Fruit fly (Drosophila melanogaster) whole organism, embryonic: Measurements from ENCODE around the gene Rad17.

Source experiments
- Bteb2 ChIP-seq: fragments of 200-800 bp; sonication (Bioruptor generic); optimal IDR thresholded peaks from 2 replicates; lab custom pipeline; 2016; ENCODE audit warnings: missing biosample characterization, missing genetic modification characterization
- CG10147 ChIP-seq: fragments of 200-800 bp; sonication (Bioruptor generic); optimal IDR thresholded peaks from 2 replicates; lab custom pipeline; 2019; ENCODE audit warnings: missing biosample characterization, mild to moderate bottlenecking, missing genetic modification characterization, moderate library complexity
- CG10959 ChIP-seq: fragments of 200-800 bp; sonication (Bioruptor generic); IDR thresholded peaks from 2 replicates; pipeline ENCODE4 v1.3.6; 2022; ENCODE audit warnings: missing biosample characterization, missing genetic modification characterization
- CG11093 ChIP-seq: fragments of 200-800 bp; sonication (Bioruptor generic); IDR thresholded peaks from 3 replicates; pipeline ENCODE4 v1.3.6; 2022; ENCODE audit warnings: missing biosample characterization, missing genetic modification characterization
- CG11247 ChIP-seq: fragments of 200-800 bp; sonication (Bioruptor generic); IDR thresholded peaks from 2 replicates; pipeline ENCODE4 v1.3.6; 2022; ENCODE audit warnings: missing biosample characterization, missing genetic modification characterization
- CG11398 ChIP-seq: fragments of 200-800 bp; sonication (Bioruptor generic); optimal IDR thresholded peaks from 2 replicates; lab custom pipeline; 2016; ENCODE audit warnings: missing biosample characterization, missing genetic modification characterization
- CG11695 ChIP-seq: fragments of 200-800 bp; sonication (Bioruptor generic); IDR thresholded peaks from 3 replicates; pipeline ENCODE4 v1.3.6; 2022; ENCODE audit warnings: missing biosample characterization, missing genetic modification characterization
- CG14860 ChIP-seq: fragments of 200-800 bp; sonication (Bioruptor generic); IDR thresholded peaks from 3 replicates; pipeline ENCODE4 v1.3.6; 2022; ENCODE audit warnings: missing biosample characterization, missing genetic modification characterization; ENCODE audit not compliant: partially characterized antibody
- CG15269 ChIP-seq: fragments of 200-800 bp; sonication (Bioruptor generic); optimal IDR thresholded peaks from 2 replicates; lab custom pipeline; 2018; ENCODE audit warnings: missing biosample characterization, mild to moderate bottlenecking, missing genetic modification characterization, moderate library complexity
- CG15479 ChIP-seq: fragments of 200-800 bp; sonication (Bioruptor generic); optimal IDR thresholded peaks from 3 replicates; lab custom pipeline; 2019; ENCODE audit warnings: missing biosample characterization, mild to moderate bottlenecking, missing genetic modification characterization, moderate library complexity
- CG1647 ChIP-seq: fragments of 200-800 bp; sonication (Bioruptor generic); optimal IDR thresholded peaks from 3 replicates; lab custom pipeline; 2016; ENCODE audit warnings: missing biosample characterization, missing genetic modification characterization
- CG2875 ChIP-seq: fragments of 200-800 bp; sonication (Bioruptor generic); optimal IDR thresholded peaks from 2 replicates; lab custom pipeline; 2017; ENCODE audit warnings: missing biosample characterization, mild to moderate bottlenecking, missing genetic modification characterization, missing genetic modification reagents
- CG32532 ChIP-seq: fragments of 200-800 bp; sonication (Bioruptor generic); IDR thresholded peaks from 2 replicates; pipeline ENCODE4 v1.3.6; 2022; ENCODE audit warnings: missing biosample characterization, missing genetic modification characterization
- CG3995 ChIP-seq: fragments of 200-800 bp; sonication (Bioruptor generic); optimal IDR thresholded peaks from 3 replicates; lab custom pipeline; 2016; ENCODE audit warnings: missing biosample characterization, missing genetic modification characterization
- CG4854 ChIP-seq: fragments of 200-800 bp; sonication (Bioruptor generic); optimal IDR thresholded peaks from 2 replicates; lab custom pipeline; 2016; ENCODE audit warnings: missing biosample characterization, missing genetic modification characterization, inconsistent platforms
- CG5180 ChIP-seq: fragments of 200-800 bp; sonication (Bioruptor generic); optimal IDR thresholded peaks from 3 replicates; lab custom pipeline; 2017; ENCODE audit warnings: missing biosample characterization, missing genetic modification characterization, mild to moderate bottlenecking, moderate library complexity, missing genetic modification reagents
- CG6654 ChIP-seq: fragments of 200-800 bp; sonication (Bioruptor generic); optimal IDR thresholded peaks from 2 replicates; lab custom pipeline; 2017; ENCODE audit warnings: missing biosample characterization, mild to moderate bottlenecking, missing genetic modification characterization
- CG8944 ChIP-seq: fragments of 200-800 bp; sonication (Bioruptor generic); optimal IDR thresholded peaks from 3 replicates; lab custom pipeline; 2016; ENCODE audit warnings: missing biosample characterization, missing genetic modification characterization
- Fer1 ChIP-seq: fragments of 200-800 bp; sonication (Bioruptor generic); optimal IDR thresholded peaks from 2 replicates; lab custom pipeline; 2017; ENCODE audit warnings: missing biosample characterization, mild to moderate bottlenecking, missing genetic modification characterization
- HLH4C ChIP-seq: fragments of 200-800 bp; sonication (Bioruptor generic); IDR thresholded peaks from 3 replicates; pipeline ENCODE4 v1.3.6; 2022; ENCODE audit warnings: missing biosample characterization, missing genetic modification characterization; ENCODE audit not compliant: partially characterized antibody
- HLH54F ChIP-seq: fragments of 200-800 bp; sonication (Bioruptor generic); optimal IDR thresholded peaks from 3 replicates; lab custom pipeline; 2016; ENCODE audit warnings: missing biosample characterization, missing genetic modification characterization
- HmgZ ChIP-seq: fragments of 200-800 bp; sonication (Bioruptor generic); optimal IDR thresholded peaks from 2 replicates; lab custom pipeline; 2018; ENCODE audit warnings: missing biosample characterization, mild to moderate bottlenecking, missing genetic modification characterization
- Lhr ChIP-seq: fragments of 200-800 bp; sonication (Bioruptor generic); optimal IDR thresholded peaks from 3 replicates; lab custom pipeline; 2017; ENCODE audit warnings: mild to moderate bottlenecking, missing biosample characterization, missing genetic modification reagents, missing genetic modification characterization
- Med ChIP-seq: fragments of 200-800 bp; sonication (Bioruptor generic); peaks from one replicate; lab custom pipeline; 2016; ENCODE audit warnings: missing biosample characterization, missing genetic modification characterization, mild to moderate bottlenecking, inconsistent platforms, moderate library complexity
- Mrtf ChIP-seq: fragments of 200-800 bp; sonication (Bioruptor generic); IDR thresholded peaks from 3 replicates; pipeline ENCODE4 v1.3.6; 2022; ENCODE audit warnings: missing biosample characterization, missing genetic modification characterization
- Myb ChIP-seq: fragments of 200-800 bp; sonication (Bioruptor generic); optimal IDR thresholded peaks from 2 replicates; lab custom pipeline; 2016; ENCODE audit warnings: missing biosample characterization, missing genetic modification characterization
- NC2β ChIP-seq: fragments of 200-800 bp; sonication (Bioruptor generic); optimal IDR thresholded peaks from 2 replicates; lab custom pipeline; 2016; ENCODE audit warnings: missing biosample characterization, missing genetic modification characterization
- Rfx ChIP-seq: fragments of 200-800 bp; sonication (Bioruptor generic); IDR thresholded peaks from 2 replicates; pipeline ENCODE4 v1.3.6; 2022; ENCODE audit warnings: missing biosample characterization, missing genetic modification characterization
- Usf ChIP-seq: fragments of 200-800 bp; sonication (Bioruptor generic); optimal IDR thresholded peaks from 2 replicates; lab custom pipeline; 2017; ENCODE audit warnings: missing genotype, missing biosample characterization, missing genetic modification characterization
- ato ChIP-seq: fragments of 200-800 bp; sonication (Bioruptor generic); IDR thresholded peaks from 2 replicates; pipeline ENCODE4 v1.3.6; 2022; ENCODE audit warnings: missing biosample characterization, missing genetic modification characterization; ENCODE audit not compliant: partially characterized antibody
- bowl ChIP-seq: fragments of 200-800 bp; sonication (Bioruptor generic); IDR thresholded peaks from 2 replicates; pipeline ENCODE4 v1.3.6; 2022; ENCODE audit warnings: missing biosample characterization, missing genetic modification characterization
- cad ChIP-seq: fragments of >200 bp; optimal IDR thresholded peaks from 2 replicates; lab custom pipeline; 2017; ENCODE audit warnings: missing biosample characterization, missing genetic modification characterization
- dpn ChIP-seq, 2 experiments: fragments of 200-800 bp; sonication (Bioruptor generic); optimal IDR thresholded peaks; 3 replicates each; lab custom pipeline; 2016; ENCODE audit warnings: missing biosample characterization in 2 of 2, missing genetic modification characterization in 2 of 2
- emc ChIP-seq: fragments of 200-800 bp; sonication (Bioruptor generic); optimal IDR thresholded peaks from 2 replicates; lab custom pipeline; 2016; ENCODE audit warnings: missing biosample characterization, missing genetic modification characterization
- fd102C ChIP-seq: fragments of 200-800 bp; sonication (Bioruptor generic); optimal IDR thresholded peaks from 2 replicates; lab custom pipeline; 2018; ENCODE audit warnings: missing biosample characterization, mild to moderate bottlenecking, missing genetic modification characterization, moderate library complexity
- fd96Cb ChIP-seq: fragments of 200-800 bp; sonication (Bioruptor generic); optimal IDR thresholded peaks from 2 replicates; lab custom pipeline; 2018; ENCODE audit warnings: missing biosample characterization, mild to moderate bottlenecking, missing genetic modification characterization, moderate library complexity
- grn ChIP-seq: fragments of 200-800 bp; sonication (Bioruptor generic); optimal IDR thresholded peaks from 3 replicates; lab custom pipeline; 2017; ENCODE audit warnings: missing biosample characterization, missing genetic modification characterization
- ken ChIP-seq: fragments of 200-800 bp; sonication (Bioruptor generic); IDR thresholded peaks from 3 replicates; pipeline ENCODE4 v1.3.6; 2022; ENCODE audit warnings: missing biosample characterization, missing genetic modification characterization
- nerfin-1 ChIP-seq: fragments of 200-800 bp; sonication (Bioruptor generic); optimal IDR thresholded peaks from 3 replicates; lab custom pipeline; 2019; ENCODE audit warnings: missing biosample characterization, mild to moderate bottlenecking, missing genetic modification characterization, moderate library complexity
- nmo ChIP-seq: fragments of 200-800 bp; sonication (Bioruptor generic); optimal IDR thresholded peaks from 2 replicates; lab custom pipeline; 2018; ENCODE audit warnings: missing biosample characterization, mild to moderate bottlenecking, missing genetic modification characterization, moderate library complexity
- nom ChIP-seq: fragments of 200-800 bp; sonication (Bioruptor generic); optimal IDR thresholded peaks from 2 replicates; lab custom pipeline; 2017; ENCODE audit warnings: missing biosample characterization, missing genetic modification characterization, mild to moderate bottlenecking, moderate library complexity, missing genetic modification reagents
- pho ChIP-seq: fragments of 200-800 bp; sonication (Bioruptor generic); optimal IDR thresholded peaks from 2 replicates; lab custom pipeline; 2016; ENCODE audit warnings: missing biosample characterization, missing genetic modification characterization
- ranshi ChIP-seq: fragments of 200-800 bp; sonication (Bioruptor generic); IDR thresholded peaks from 2 replicates; pipeline ENCODE4 v1.3.6; 2022; ENCODE audit warnings: missing biosample characterization, missing genetic modification characterization
- rib ChIP-seq: fragments of 200-800 bp; sonication (Bioruptor generic); IDR thresholded peaks from 2 replicates; pipeline ENCODE4 v1.3.6; 2022; ENCODE audit warnings: missing biosample characterization, missing genetic modification characterization
- row ChIP-seq: fragments of 200-800 bp; sonication (Bioruptor generic); IDR thresholded peaks from 3 replicates; pipeline ENCODE4 v1.3.6; 2022; ENCODE audit warnings: missing biosample characterization, missing genetic modification characterization
- run ChIP-seq: fragments of 200-800 bp; sonication (Bioruptor generic); optimal IDR thresholded peaks from 3 replicates; lab custom pipeline; 2018; ENCODE audit warnings: missing biosample characterization, mild to moderate bottlenecking, missing genetic modification characterization
- schlank ChIP-seq: fragments of 200-800 bp; sonication (Bioruptor generic); optimal IDR thresholded peaks from 2 replicates; lab custom pipeline; 2018; ENCODE audit warnings: missing biosample characterization, mild to moderate bottlenecking, missing genetic modification characterization
- stc ChIP-seq: fragments of 200-800 bp; sonication (Bioruptor generic); IDR thresholded peaks from 2 replicates; pipeline ENCODE4 v1.3.6; 2022; ENCODE audit warnings: missing biosample characterization, missing genetic modification characterization
- tap ChIP-seq: fragments of 200-800 bp; optimal IDR thresholded peaks from 3 replicates; lab custom pipeline; 2019; ENCODE audit warnings: missing biosample characterization, mild to moderate bottlenecking, missing genetic modification characterization, moderate library complexity

Gene Rad17

DNA sequence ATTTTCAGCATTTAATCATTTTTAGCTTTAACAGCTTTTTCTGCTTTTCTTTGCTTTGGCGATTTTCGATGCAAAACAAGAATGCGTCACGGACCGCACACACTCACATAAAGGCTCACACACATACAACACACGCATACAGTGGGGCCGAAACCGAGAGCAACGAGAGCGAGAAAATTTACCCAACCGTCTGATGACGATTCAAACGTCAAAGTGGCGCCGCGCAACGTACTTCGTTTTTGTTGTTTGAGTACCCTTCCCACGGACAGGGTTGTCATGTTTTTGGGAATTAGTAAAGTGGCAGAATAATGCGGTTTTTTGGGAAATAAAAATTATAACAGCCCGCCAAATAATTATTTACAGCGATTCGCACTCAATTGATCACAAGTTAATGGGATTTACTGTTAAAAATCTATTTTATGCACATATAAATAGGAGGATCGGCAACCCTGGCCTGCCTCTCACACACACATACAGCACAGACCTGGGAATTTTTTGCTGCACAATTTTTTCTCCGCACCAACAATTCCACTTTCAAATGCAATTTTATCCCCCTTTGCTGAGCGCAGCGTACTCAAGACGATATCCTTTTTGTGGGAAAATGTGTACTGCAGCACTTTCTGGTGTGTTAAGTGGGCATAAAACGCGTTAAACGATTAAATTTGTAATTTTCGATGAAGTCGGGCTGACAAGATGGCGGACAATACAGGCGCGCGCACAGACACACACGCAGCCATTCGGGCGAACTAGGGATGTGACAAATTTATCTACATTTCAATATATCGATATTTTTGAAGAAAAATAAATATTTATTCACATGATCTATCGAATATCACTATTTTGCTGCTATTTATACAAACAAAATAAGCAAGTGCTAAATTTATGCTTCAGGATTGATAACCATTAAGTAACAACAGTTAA, 7.8 kb downstream of the Rad17 start (continued):
- TF ChIP-seq emc (GFP tag; lab: Kevin White, UChicago) (peak; percentile 52), pho (peak; percentile 90), cad (no peak), fd102C (GFP tag; lab: Kevin White, UChicago) (peak; percentile 43), CG11695 (peak; percentile 95), Bteb2 (GFP tag; lab: Kevin White, UChicago) (peak; percentile 91), CG15269 (tag; lab: Kevin White, UChicago) (peak; percentile 95), schlank (tag; lab: Kevin White, UChicago) (peak; percentile 95), CG1647 (GFP tag; lab: Kevin White, UChicago) (peak; percentile 88), HLH4C (GFP tag; lab: Robert Waterston, UW) (peak; percentile 49; the same call in 2 of the 3 replicates), HLH54F (GFP tag; lab: Kevin White, UChicago) (peak; percentile 89), ranshi (peak; percentile 94), Myb (peak; percentile 81), CG4854 (GFP tag; lab: Kevin White, UChicago) (peak; percentile 88), row (GFP tag; lab: Robert Waterston, UW) (peak; percentile 98), Usf (peak; percentile 86), CG11398 (GFP tag; lab: Kevin White, UChicago) (peak; percentile 89), nom (GFP tag; lab: Kevin White, UChicago) (peak; percentile 91), ato (GFP tag; lab: Robert Waterston, UW) (no peak), stc (GFP tag; lab: Robert Waterston, UW) (peak; percentile 89), nerfin-1 (tag; lab: Kevin White, UChicago) (peak; percentile 89), ken (GFP tag; lab: Robert Waterston, UW) (peak; percentile 93), Fer1 (GFP tag; lab: Kevin White, UChicago) (peak; percentile 96), Med (peak; percentile 99), CG5180 (GFP tag; lab: Kevin White, UChicago) (peak; percentile 85), CG2875 (GFP tag; lab: Kevin White, UChicago) (peak; percentile 89), nmo (GFP tag; lab: Kevin White, UChicago) (peak; percentile 93), CG10959 (GFP tag; lab: Robert Waterston, UW) (peak; percentile 89), dpn (GFP tag; optimal IDR thresholded peaks at IDR 0.05; lab: Kevin White, UChicago) (peak; percentile 87 to 95), Rfx (GFP tag; lab: Robert Waterston, UW) (peak; percentile 95), CG11093 (GFP tag; lab: Robert Waterston, UW) (peak; percentile 88), fd96Cb (tag; lab: Kevin White, UChicago) (peak; percentile 90), rib (peak; percentile 86), Lhr (GFP tag; lab: Kevin White, UChicago) (peak; percentile 64), CG3995 (GFP tag; lab: Kevin White, UChicago) (peak; percentile 98), bowl (GFP tag; lab: Robert Waterston, UW) (peak; percentile 69), CG8944 (peak; percentile 91), HmgZ (peak; percentile 94), grn (no peak), CG11247 (GFP tag; lab: Robert Waterston, UW) (peak; percentile 85), tap (tag; lab: Kevin White, UChicago) (peak; percentile 93), run (tag; lab: Kevin White, UChicago) (peak; percentile 89), CG32532 (GFP tag; lab: Robert Waterston, UW) (peak; percentile 95), CG14860 (no peak), CG6654 (GFP tag; lab: Kevin White, UChicago) (peak; percentile 70), Mrtf (GFP tag; lab: Robert Waterston, UW) (peak; percentile 91), NC2β (GFP tag; lab: Kevin White, UChicago) (peak; percentile 92), CG10147 (GFP tag; lab: Kevin White, UChicago) (peak; percentile 84), CG15479 (GFP tag; lab: Kevin White, UChicago) (peak; percentile 93)
